Fruit fly (Drosophila melanogaster) whole organism, embryonic: ENCODE results near the gene SIFaR.

Experiments used
- CG10366 ChIP-seq: fragments of 200-800 bp; sonication (Bioruptor generic); IDR thresholded peaks from 2 replicates; pipeline ENCODE4 v1.3.6; 2022; ENCODE audit warnings: missing biosample characterization, missing genetic modification characterization
- CG10654 ChIP-seq: fragments of 200-800 bp; sonication (Bioruptor generic); optimal IDR thresholded peaks from 2 replicates; lab custom pipeline; 2016; ENCODE audit warnings: missing biosample characterization, missing genetic modification characterization
- CG11093 ChIP-seq: fragments of 200-800 bp; sonication (Bioruptor generic); IDR thresholded peaks from 3 replicates; pipeline ENCODE4 v1.3.6; 2022; ENCODE audit warnings: missing biosample characterization, missing genetic modification characterization
- CG11723 ChIP-seq: fragments of 200-800 bp; sonication (Bioruptor generic); optimal IDR thresholded peaks from 2 replicates; lab custom pipeline; 2017; ENCODE audit warnings: missing biosample characterization, mild to moderate bottlenecking, missing genetic modification characterization
- CG12744 ChIP-seq: fragments of 200-800 bp; sonication (Bioruptor generic); optimal IDR thresholded peaks from 2 replicates; lab custom pipeline; 2016; ENCODE audit warnings: missing biosample characterization, missing genetic modification characterization
- CG14710 ChIP-seq: fragments of 200-800 bp; sonication (Bioruptor generic); optimal IDR thresholded peaks from 3 replicates; lab custom pipeline; 2019; ENCODE audit warnings: missing biosample characterization, mild to moderate bottlenecking, missing genetic modification characterization, moderate library complexity
- CG14965 ChIP-seq: fragments of 200-800 bp; sonication (Bioruptor generic); optimal IDR thresholded peaks from 2 replicates; lab custom pipeline; 2016; ENCODE audit warnings: missing biosample characterization, missing genetic modification characterization, borderline replicate concordance
- CG15479 ChIP-seq: fragments of 200-800 bp; sonication (Bioruptor generic); optimal IDR thresholded peaks from 3 replicates; lab custom pipeline; 2019; ENCODE audit warnings: missing biosample characterization, mild to moderate bottlenecking, missing genetic modification characterization, moderate library complexity
- CG1603 ChIP-seq: fragments of 200-800 bp; sonication (Bioruptor generic); optimal IDR thresholded peaks from 2 replicates; lab custom pipeline; 2019; ENCODE audit warnings: missing biosample characterization, mild to moderate bottlenecking, missing genetic modification characterization, moderate library complexity
- CG18599 ChIP-seq: fragments of 200-800 bp; sonication (Bioruptor generic); optimal IDR thresholded peaks from 3 replicates; lab custom pipeline; 2017; ENCODE audit warnings: missing biosample characterization, missing genetic modification characterization, mild to moderate bottlenecking, moderate library complexity, missing genetic modification reagents
- CG2875 ChIP-seq: fragments of 200-800 bp; sonication (Bioruptor generic); optimal IDR thresholded peaks from 2 replicates; lab custom pipeline; 2017; ENCODE audit warnings: missing biosample characterization, mild to moderate bottlenecking, missing genetic modification characterization, missing genetic modification reagents
- CG43689 ChIP-seq: fragments of 200-800 bp; sonication (Bioruptor generic); IDR thresholded peaks from 2 replicates; pipeline ENCODE4 v1.3.6; 2022; ENCODE audit warnings: missing biosample characterization, missing genetic modification characterization
- CG7556 ChIP-seq: fragments of 200-800 bp; sonication (Bioruptor generic); optimal IDR thresholded peaks from 2 replicates; lab custom pipeline; 2017; ENCODE audit warnings: missing biosample characterization, mild to moderate bottlenecking, missing genetic modification characterization
- Dad ChIP-seq: fragments of 200-800 bp; sonication (Bioruptor generic); optimal IDR thresholded peaks from 3 replicates; lab custom pipeline; 2016; ENCODE audit warnings: missing biosample characterization, missing genetic modification characterization
- Dbx ChIP-seq: fragments of 200-800 bp; sonication (Bioruptor generic); IDR thresholded peaks from 3 replicates; pipeline ENCODE4 v1.3.6; 2022; ENCODE audit warnings: missing biosample characterization, missing genetic modification characterization
- Dip3 ChIP-seq: fragments of 200-800 bp; sonication (Bioruptor generic); optimal IDR thresholded peaks from 3 replicates; lab custom pipeline; 2016; ENCODE audit warnings: missing biosample characterization, missing genetic modification characterization
- Dll ChIP-seq: fragments of 200-800 bp; sonication (Bioruptor generic); IDR thresholded peaks from 4 replicates; pipeline ENCODE4 v1.3.6; 2022; ENCODE audit warnings: missing biosample characterization, missing genetic modification characterization; ENCODE audit not compliant: partially characterized antibody
- Dref ChIP-seq: fragments of 200-800 bp; sonication (Bioruptor generic); IDR thresholded peaks from 2 replicates; pipeline ENCODE4 v1.3.6; 2022; ENCODE audit warnings: missing biosample characterization, missing genetic modification characterization
- Ets97D ChIP-seq: fragments of 200-800 bp; sonication (Bioruptor generic); optimal IDR thresholded peaks from 3 replicates; lab custom pipeline; 2016; ENCODE audit warnings: missing biosample characterization, missing genetic modification characterization
- GATAe ChIP-seq: fragments of 200-800 bp; sonication (Bioruptor generic); conservative IDR thresholded peaks from 2 replicates; pipeline ENCODE4 v1.3.6; 2022; ENCODE audit warnings: missing biosample characterization, missing genetic modification characterization
- HLH3B ChIP-seq: fragments of 200-800 bp; sonication (Bioruptor generic); IDR thresholded peaks from 2 replicates; pipeline ENCODE4 v1.3.6; 2022; ENCODE audit warnings: missing biosample characterization, missing genetic modification characterization
- Hmr ChIP-seq: fragments of 200-800 bp; sonication (Bioruptor generic); optimal IDR thresholded peaks from 3 replicates; lab custom pipeline; 2017; ENCODE audit warnings: mild to moderate bottlenecking, missing biosample characterization, missing genetic modification reagents, missing genetic modification characterization
- Lhr ChIP-seq: fragments of 200-800 bp; sonication (Bioruptor generic); optimal IDR thresholded peaks from 3 replicates; lab custom pipeline; 2017; ENCODE audit warnings: mild to moderate bottlenecking, missing biosample characterization, missing genetic modification reagents, missing genetic modification characterization
- Nf-YB ChIP-seq: fragments of 200-800 bp; sonication (Bioruptor generic); optimal IDR thresholded peaks from 3 replicates; lab custom pipeline; 2019; ENCODE audit warnings: missing biosample characterization, mild to moderate bottlenecking, missing genetic modification characterization, moderate library complexity
- PHDP ChIP-seq: fragments of 200-800 bp; sonication (Bioruptor generic); optimal IDR thresholded peaks from 3 replicates; lab custom pipeline; 2018; ENCODE audit warnings: missing biosample characterization, mild to moderate bottlenecking, missing genetic modification characterization, moderate library complexity
- Sox100B ChIP-seq: fragments of 200-800 bp; sonication (Bioruptor generic); optimal IDR thresholded peaks from 3 replicates; lab custom pipeline; 2018; ENCODE audit warnings: missing biosample characterization, mild to moderate bottlenecking, missing genetic modification characterization
- abd-A ChIP-seq: fragments of 200-800 bp; sonication (Bioruptor generic); optimal IDR thresholded peaks from 3 replicates; lab custom pipeline; 2019; ENCODE audit warnings: missing biosample characterization, mild to moderate bottlenecking, missing genetic modification characterization, moderate library complexity
- al ChIP-seq: fragments of 200-800 bp; sonication (Bioruptor generic); IDR thresholded peaks from 2 replicates; pipeline ENCODE4 v1.3.6; 2022; ENCODE audit warnings: missing biosample characterization, missing genetic modification characterization
- ash1 ChIP-seq: fragments of 200-800 bp; sonication (Bioruptor generic); optimal IDR thresholded peaks from 2 replicates; lab custom pipeline; 2018; ENCODE audit warnings: missing biosample characterization, mild to moderate bottlenecking, missing genetic modification characterization
- chn ChIP-seq: fragments of 200-800 bp; sonication (Bioruptor generic); optimal IDR thresholded peaks from 2 replicates; lab custom pipeline; 2016; ENCODE audit warnings: missing biosample characterization, missing genetic modification characterization
- crc ChIP-seq: fragments of 200-800 bp; sonication (Bioruptor generic); optimal IDR thresholded peaks from 2 replicates; lab custom pipeline; 2016; ENCODE audit warnings: missing biosample characterization, missing genetic modification characterization
- dati ChIP-seq: fragments of 200-800 bp; sonication (Bioruptor generic); IDR thresholded peaks from 2 replicates; pipeline ENCODE4 v1.3.6; 2022; ENCODE audit warnings: missing biosample characterization, missing genetic modification characterization
- dysf ChIP-seq: fragments of 200-800 bp; sonication (Bioruptor generic); IDR thresholded peaks from 3 replicates; pipeline ENCODE4 v1.3.6; 2022; ENCODE audit warnings: missing biosample characterization, missing genetic modification characterization
- esg ChIP-seq: fragments of 200-800 bp; sonication (Bioruptor generic); conservative IDR thresholded peaks from 2 replicates; pipeline ENCODE4 v1.3.6; 2022; ENCODE audit warnings: missing biosample characterization, missing genetic modification characterization
- gce ChIP-seq: fragments of 200-800 bp; sonication (Bioruptor generic); IDR thresholded peaks from 3 replicates; pipeline ENCODE4 v1.3.6; 2022; ENCODE audit warnings: missing biosample characterization, missing genetic modification characterization
- grn ChIP-seq: fragments of 200-800 bp; sonication (Bioruptor generic); optimal IDR thresholded peaks from 3 replicates; lab custom pipeline; 2017; ENCODE audit warnings: missing biosample characterization, missing genetic modification characterization
- insv ChIP-seq, 2 experiments: fragments of 200-800 bp; sonication (Bioruptor generic); optimal IDR thresholded peaks; 3 replicates each; lab custom pipeline; 2016 to 2018; ENCODE audit warnings: missing biosample characterization in 2 of 2, missing genetic modification characterization in 2 of 2
- inv ChIP-seq: fragments of 200-800 bp; sonication (Bioruptor generic); IDR thresholded peaks from 2 replicates; pipeline ENCODE4 v1.3.6; 2022; ENCODE audit warnings: missing biosample characterization, missing genetic modification characterization; ENCODE audit not compliant: partially characterized antibody
- jigr1 ChIP-seq: fragments of 200-800 bp; sonication (Bioruptor generic); IDR thresholded peaks from 3 replicates; pipeline ENCODE4 v1.3.6; 2022; ENCODE audit warnings: missing biosample characterization, missing genetic modification characterization
- kni ChIP-seq: fragments of 200-800 bp; sonication (Bioruptor generic); optimal IDR thresholded peaks from 3 replicates; lab custom pipeline; 2017; ENCODE audit warnings: mild to moderate bottlenecking, missing biosample characterization, missing genetic modification reagents, missing genetic modification characterization
- nau ChIP-seq: fragments of 200-800 bp; sonication (Bioruptor generic); optimal IDR thresholded peaks from 3 replicates; lab custom pipeline; 2017; ENCODE audit warnings: missing biosample characterization, mild to moderate bottlenecking, missing genetic modification characterization, missing genetic modification reagents
- pum ChIP-seq: fragments of 200-800 bp; sonication (Bioruptor generic); optimal IDR thresholded peaks from 2 replicates; lab custom pipeline; 2016; ENCODE audit warnings: missing biosample characterization, missing genetic modification characterization
- schlank ChIP-seq: fragments of 200-800 bp; sonication (Bioruptor generic); optimal IDR thresholded peaks from 2 replicates; lab custom pipeline; 2018; ENCODE audit warnings: missing biosample characterization, mild to moderate bottlenecking, missing genetic modification characterization
- sima ChIP-seq: fragments of 200-800 bp; sonication (Bioruptor generic); optimal IDR thresholded peaks from 2 replicates; lab custom pipeline; 2016; ENCODE audit warnings: missing biosample characterization, missing genetic modification characterization
- sisA ChIP-seq: fragments of 200-800 bp; sonication (Bioruptor generic); IDR thresholded peaks from 2 replicates; pipeline ENCODE4 v1.3.6; 2022; ENCODE audit warnings: missing biosample characterization, missing genetic modification characterization
- toy ChIP-seq: fragments of 200-800 bp; sonication (Bioruptor generic); IDR thresholded peaks from 2 replicates; pipeline ENCODE4 v1.3.6; 2022; ENCODE audit warnings: missing biosample characterization, missing genetic modification characterization
- ttk ChIP-seq: fragments of 200-800 bp; sonication (Bioruptor generic); IDR thresholded peaks from 2 replicates; pipeline ENCODE4 v2.1.2; 2022; ENCODE audit warnings: missing biosample characterization, missing genetic modification characterization
- tx ChIP-seq: fragments of 200-800 bp; sonication (Bioruptor generic); optimal IDR thresholded peaks from 2 replicates; lab custom pipeline; 2016; ENCODE audit warnings: missing biosample characterization, missing genetic modification characterization
- vvl ChIP-seq: fragments of 200-800 bp; sonication (Bioruptor generic); IDR thresholded peaks from 2 replicates; pipeline ENCODE4 v1.3.6; 2022; ENCODE audit warnings: missing biosample characterization, missing genetic modification characterization
- z ChIP-seq: fragments of 200-800 bp; sonication (Bioruptor generic); IDR thresholded peaks from 3 replicates; pipeline ENCODE4 v1.3.6; 2022; ENCODE audit warnings: missing biosample characterization, missing genetic modification characterization

Gene SIFaR

DNA sequence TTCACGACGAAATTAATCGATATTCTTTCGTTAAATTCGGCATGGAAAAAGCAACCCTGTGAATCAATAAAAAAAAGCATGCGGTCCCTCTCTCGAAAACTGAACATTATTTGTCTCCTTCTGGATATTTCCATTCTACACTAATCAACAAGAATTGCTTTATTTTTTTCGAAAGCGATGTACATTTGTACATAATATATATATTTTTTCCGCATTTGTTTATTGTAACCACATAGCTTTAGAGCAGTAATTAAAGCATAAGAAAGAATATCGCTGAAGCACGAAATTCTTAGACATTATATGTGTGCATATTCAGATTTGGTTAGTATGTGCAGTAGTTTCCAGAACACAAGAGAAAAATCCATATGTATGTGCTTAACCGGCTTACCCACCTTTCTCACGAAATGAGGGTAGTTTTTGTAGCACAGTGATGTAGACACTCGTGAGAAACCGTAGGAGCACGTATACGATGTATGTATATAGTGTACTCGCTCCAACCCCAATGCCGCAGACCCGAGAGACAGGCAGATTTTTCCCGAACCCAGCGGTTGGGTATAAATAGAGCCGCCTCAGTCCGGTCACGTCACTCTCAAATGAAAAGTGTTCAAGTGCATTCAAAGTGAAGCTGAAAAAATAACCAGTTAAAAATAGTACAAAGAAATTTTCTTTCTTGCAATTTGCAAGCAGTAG is 2.4 kb upstream of the SIFaR start (continued):
- TF ChIP-seq crc (peak; percentile 64), CG10366 (GFP tag; lab: Robert Waterston, UW) (no peak), CG14965 (GFP tag; lab: Kevin White, UChicago) (no peak), CG1603 (peak; percentile 20), dysf (GFP tag; lab: Robert Waterston, UW) (no peak), CG14710 (tag; lab: Kevin White, UChicago) (peak; percentile 84), CG11093 (peak; percentile 59; the same call in 1 of the 3 replicates), PHDP (tag; lab: Kevin White, UChicago) (peak; percentile 88), kni (GFP tag; lab: Kevin White, UChicago) (peak; percentile 75), Sox100B (peak; percentile 93), CG15479 (GFP tag; lab: Kevin White, UChicago) (no peak), Dad (no peak), CG18599 (peak; percentile 95), ttk (GFP tag; lab: Robert Waterston, UW) (no peak), esg (GFP tag; lab: Robert Waterston, UW) (no peak), dati (GFP tag; lab: Robert Waterston, UW) (no peak), Ets97D (GFP tag; lab: Kevin White, UChicago) (peak; percentile 79), vvl (GFP tag; lab: Robert Waterston, UW) (no peak), Nf-YB (GFP tag; lab: Kevin White, UChicago) (peak; percentile 78), GATAe (GFP tag; lab: Robert Waterston, UW) (no peak), tx (GFP tag; lab: Kevin White, UChicago) (peak; percentile 55), nau (GFP tag; lab: Kevin White, UChicago) (peak; percentile 77), sisA (GFP tag; lab: Robert Waterston, UW) (no peak), grn (GFP tag; lab: Kevin White, UChicago) (peak; percentile 21), Dbx (GFP tag; lab: Robert Waterston, UW) (no peak), Dref (no peak), CG2875 (GFP tag; lab: Kevin White, UChicago) (peak; percentile 8), abd-A (tag; lab: Kevin White, UChicago) (peak; percentile 91), HLH3B (GFP tag; lab: Robert Waterston, UW) (no peak), Hmr (peak; percentile 61), pum (GFP tag; lab: Kevin White, UChicago) (no peak), schlank (peak; percentile 50), chn (GFP tag; lab: Kevin White, UChicago) (peak; percentile 75), CG43689 (GFP tag; lab: Robert Waterston, UW) (no peak), insv (GFP tag; optimal IDR thresholded peaks at IDR 0.05; lab: Kevin White, UChicago) (peak in 1 of 2 experiments; percentile 46), jigr1 (no peak), CG12744 (peak; percentile 45), al (GFP tag; lab: Robert Waterston, UW) (no peak), ash1 (GFP tag; lab: Kevin White, UChicago) (no peak), Lhr (peak; percentile 27), Dll (GFP tag; lab: Robert Waterston, UW) (no peak), toy (GFP tag; lab: Robert Waterston, UW) (no peak), sima (GFP tag; lab: Kevin White, UChicago) (no peak), z (GFP tag; lab: Robert Waterston, UW) (no peak), gce (GFP tag; lab: Robert Waterston, UW) (no peak), CG10654 (peak; percentile 60), CG7556 (GFP tag; lab: Kevin White, UChicago) (peak; percentile 76), Dip3 (GFP tag; lab: Kevin White, UChicago) (peak; percentile 75), CG11723 (peak; percentile 80), inv (no peak)
